Fruit fly (Drosophila melanogaster): ENCODE measurements around the gene mtgo.

The mtgo gene

dm6 chr2L:16498100-16498499 is 46.7 kb upstream of the mtgo start (continued):
- TF ChIP-seq CG14441 (GFP tag; IDR thresholded peaks at IDR 0.05) = no peak
- no peak for TF ChIP-seq caup (GFP tag; optimal IDR thresholded peaks at IDR 0.05; ENCODE audit: severe bottlenecking)
- TF ChIP-seq CG11085 (GFP tag; IDR thresholded peaks at IDR 0.05) = no peak
- no peak for TF ChIP-seq Bdp1 (GFP tag; optimal IDR thresholded peaks at IDR 0.05)
- TF ChIP-seq CG10267 (tag; optimal IDR thresholded peaks at IDR 0.05) = peak; percentile 20
- TF ChIP-seq NfI (GFP tag; optimal IDR thresholded peaks at IDR 0.05) = no peak
- TF ChIP-seq slbo (GFP tag; IDR thresholded peaks at IDR 0.05) = peak; percentile 60
- peak; percentile 45; the same call in 2 of the 3 replicates for TF ChIP-seq tgo (GFP tag; IDR thresholded peaks at IDR 0.05)
- TF ChIP-seq CG31388 (GFP tag; optimal IDR thresholded peaks at IDR 0.05) = no peak
- no peak for TF ChIP-seq Lpt (GFP tag; optimal IDR thresholded peaks at IDR 0.05)
- no peak for TF ChIP-seq Stat92E (GFP tag; optimal IDR thresholded peaks at IDR 0.05)
- 0 out of 2 replicates have a peak, but pooled peaks have one; percentile 13 for TF ChIP-seq Rfx (GFP tag; IDR thresholded peaks at IDR 0.05)
- peak; percentile 46; the same call in 1 of the 2 replicates for TF ChIP-seq CG6689 (GFP tag; IDR thresholded peaks at IDR 0.05)
- TF ChIP-seq Dfd (GFP tag; optimal IDR thresholded peaks at IDR 0.05) = no peak
- no peak for TF ChIP-seq CG10321 (GFP tag; IDR thresholded peaks at IDR 0.05)
- peak in 1 of 2 experiments; percentile 54 for TF ChIP-seq bsh (GFP tag; optimal IDR thresholded peaks at IDR 0.05)
- TF ChIP-seq Atf3 (GFP tag; optimal IDR thresholded peaks at IDR 0.05) = no peak
- peak; percentile 45 for TF ChIP-seq Xbp1 (GFP tag; optimal IDR thresholded peaks at IDR 0.05)
- peak; percentile 25 for TF ChIP-seq CG2120 (GFP tag; optimal IDR thresholded peaks at IDR 0.05)
- TF ChIP-seq Ets65A (GFP tag) = no peak
- peak; percentile 49 for TF ChIP-seq Blimp-1 (GFP tag; optimal IDR thresholded peaks at IDR 0.05)
- TF ChIP-seq Nf-YA (GFP tag; IDR thresholded peaks at IDR 0.05) = no peak
- TF ChIP-seq CG11696 (GFP tag; IDR thresholded peaks at IDR 0.05) = no peak
- peak; percentile 52; the same call in 1 of the 2 replicates for TF ChIP-seq HLH3B (GFP tag; IDR thresholded peaks at IDR 0.05)
- TF ChIP-seq CG6272 (GFP tag; IDR thresholded peaks at IDR 0.05) = 0 out of 2 replicates have a peak, but pooled peaks have one; percentile 27
- TF ChIP-seq CG9609 (GFP tag; optimal IDR thresholded peaks at IDR 0.05) = no peak
- TF ChIP-seq salm (tag; optimal IDR thresholded peaks at IDR 0.05) = no peak
- TF ChIP-seq ERR (GFP tag; optimal IDR thresholded peaks at IDR 0.05) = no peak
- peak; percentile 28 for TF ChIP-seq CG13775 (GFP tag; optimal IDR thresholded peaks at IDR 0.05)
- peak; percentile 24 for TF ChIP-seq D19A (tag; optimal IDR thresholded peaks at IDR 0.05)
- TF ChIP-seq CG9817 (tag; optimal IDR thresholded peaks at IDR 0.05) = peak; percentile 3
- TF ChIP-seq CG13287 (GFP tag; IDR thresholded peaks at IDR 0.05; ENCODE audit: partially characterized antibody) = no peak
- no peak for TF ChIP-seq Vsx1 (GFP tag; optimal IDR thresholded peaks at IDR 0.05)
- TF ChIP-seq CG9727 (GFP tag; optimal IDR thresholded peaks at IDR 0.05) = peak; percentile 16
- TF ChIP-seq crc (GFP tag; optimal IDR thresholded peaks at IDR 0.05) = no peak
- TF ChIP-seq crol (GFP tag; IDR thresholded peaks at IDR 0.05) = no peak
- peak; percentile 21 for TF ChIP-seq fd96Cb (tag; optimal IDR thresholded peaks at IDR 0.05)
- TF ChIP-seq CG18011 (GFP tag; optimal IDR thresholded peaks at IDR 0.05) = no peak
- TF ChIP-seq ken (GFP tag; IDR thresholded peaks at IDR 0.05) = 0 out of 3 replicates have a peak, but pooled peaks have one; percentile 37
- TF ChIP-seq insv (GFP tag; optimal IDR thresholded peaks at IDR 0.05) = no peak
- peak; percentile 46 for TF ChIP-seq Med (GFP tag)
- peak in 1 of 2 experiments; percentile 19 for TF ChIP-seq Pdp1 (GFP tag; optimal IDR thresholded peaks at IDR 0.05)
- no peak for TF ChIP-seq CG4820 (GFP tag; optimal IDR thresholded peaks at IDR 0.05)
- no peak for TF ChIP-seq Nf-YB (GFP tag; optimal IDR thresholded peaks at IDR 0.05)
- TF ChIP-seq h (optimal IDR thresholded peaks at IDR 0.05) = no peak
- TF ChIP-seq CG12391 (tag; optimal IDR thresholded peaks at IDR 0.05) = peak; percentile 25
- peak; percentile 36 for TF ChIP-seq Ssrp (tag; optimal IDR thresholded peaks at IDR 0.05)
- TF ChIP-seq CG4730 (GFP tag; IDR thresholded peaks at IDR 0.05) = 0 out of 2 replicates have a peak, but pooled peaks have one; percentile 18
- peak; percentile 30 for TF ChIP-seq tio (GFP tag; optimal IDR thresholded peaks at IDR 0.05)
- TF ChIP-seq CG17186 (GFP tag; optimal IDR thresholded peaks at IDR 0.05) = no peak
- TF ChIP-seq Hsf (GFP tag; optimal IDR thresholded peaks at IDR 0.05) = peak; percentile 19

Measured in whole organism, embryonic.